Worm (Caenorhabditis elegans) whole organism, early embryonic: ENCODE results near the gene nlg-1.

Experiments used
- B0310.2 ChIP-seq: sonication (generic microtip); optimal IDR thresholded peaks from 2 replicates; lab custom pipeline; 2016; ENCODE audit warnings: mild to moderate bottlenecking, missing genetic modification characterization, missing compliant biosample characterization
- F13C5.2 ChIP-seq: sonication (generic microtip); optimal IDR thresholded peaks from 2 replicates; lab custom pipeline; 2017; ENCODE audit warnings: mild to moderate bottlenecking, missing genetic modification characterization, inconsistent platforms, missing compliant biosample characterization
- aly-1 ChIP-seq: sonication (generic microtip); optimal IDR thresholded peaks from 2 replicates; lab custom pipeline; 2016; ENCODE audit warnings: missing genetic modification characterization, missing compliant biosample characterization
- ama-1 ChIP-seq: fragments of 150-350 bp; optimal IDR thresholded peaks from 2 replicates; lab custom pipeline; 2014
- ceh-36 ChIP-seq: sonication (generic microtip); optimal IDR thresholded peaks from 2 replicates; lab custom pipeline; 2016; ENCODE audit warnings: missing genetic modification characterization, inconsistent platforms, missing compliant biosample characterization
- ets-7 ChIP-seq: sonication (generic microtip); optimal IDR thresholded peaks from 2 replicates; lab custom pipeline; 2016; ENCODE audit warnings: missing genotype, missing genetic modification characterization, missing compliant biosample characterization
- flt-1 ChIP-seq: fragments of 200-800 bp; sonication (Bioruptor generic); IDR thresholded peaks from 2 replicates; pipeline ENCODE4 v1.3.6; 2022; ENCODE audit warnings: missing genetic modification characterization, missing compliant biosample characterization
- hmg-4 ChIP-seq: fragments of 200-800 bp; sonication (Bioruptor generic); optimal IDR thresholded peaks from 2 replicates; lab custom pipeline; 2018; ENCODE audit warnings: mild to moderate bottlenecking, missing genetic modification characterization, missing compliant biosample characterization
- pes-1 ChIP-seq: fragments of 200-800 bp; sonication (Bioruptor generic); IDR thresholded peaks from 2 replicates; pipeline ENCODE4 v1.3.6; 2022; ENCODE audit warnings: missing genetic modification reagents, missing genetic modification characterization, missing compliant biosample characterization
- sea-1 ChIP-seq: fragments of 200-800 bp; sonication (Bioruptor generic); conservative IDR thresholded peaks from 2 replicates; pipeline ENCODE4 v1.3.6; 2022; ENCODE audit warnings: missing genetic modification characterization, missing compliant biosample characterization
- tbx-37 ChIP-seq: fragments of 200-800 bp; sonication (Bioruptor generic); conservative IDR thresholded peaks from 2 replicates; pipeline ENCODE4 v1.3.6; 2022; ENCODE audit warnings: missing genetic modification reagents, missing genetic modification characterization, missing compliant biosample characterization
- tra-4 ChIP-seq: sonication (generic microtip); optimal IDR thresholded peaks from 2 replicates; lab custom pipeline; 2017; ENCODE audit warnings: missing genetic modification characterization, missing compliant biosample characterization

ce11 chrX:13618574-13618973 is 12.4 kb downstream of the nlg-1 start, which contains the start of gene nlp-53:
- TF ChIP-seq ama-1 (lab: Kevin White, UChicago) (no peak), pes-1 (no peak), ets-7 (tag; lab: Kevin White, UChicago) (no peak), hmg-4 (GFP tag; lab: Kevin White, UChicago) (no peak), tbx-37 (GFP tag; lab: Robert Waterston, UW) (no peak), flt-1 (GFP tag; lab: Robert Waterston, UW) (no peak), B0310.2 (no peak), aly-1 (no peak), sea-1 (GFP tag; lab: Robert Waterston, UW) (no peak), ceh-36 (tag; lab: Kevin White, UChicago) (no peak), tra-4 (tag; lab: Kevin White, UChicago) (no peak), F13C5.2 (no peak)
